Fruit fly (Drosophila melanogaster) whole organism, embryonic: ENCODE results near the gene KdelR.
A peak's percentile ranks its signal among the peaks of the same experiment; 100 is the strongest.

Experiments used
- ATbp ChIP-seq: fragments of 200-800 bp; sonication (Bioruptor generic); optimal IDR thresholded peaks from 2 replicates; lab custom pipeline; 2017; ENCODE audit warnings: missing biosample characterization, mild to moderate bottlenecking, missing genetic modification characterization, missing genetic modification reagents
- Antp ChIP-seq: fragments of 200-800 bp; sonication (Bioruptor generic); optimal IDR thresholded peaks from 3 replicates; lab custom pipeline; 2016; ENCODE audit warnings: missing biosample characterization, missing genetic modification characterization
- Atf3 ChIP-seq: fragments of 200-800 bp; sonication (Bioruptor generic); optimal IDR thresholded peaks from 3 replicates; lab custom pipeline; 2016; ENCODE audit warnings: missing biosample characterization, missing genetic modification characterization
- CG10366 ChIP-seq: fragments of 200-800 bp; sonication (Bioruptor generic); IDR thresholded peaks from 2 replicates; pipeline ENCODE4 v1.3.6; 2022; ENCODE audit warnings: missing biosample characterization, missing genetic modification characterization
- CG11398 ChIP-seq: fragments of 200-800 bp; sonication (Bioruptor generic); optimal IDR thresholded peaks from 2 replicates; lab custom pipeline; 2016; ENCODE audit warnings: missing biosample characterization, missing genetic modification characterization
- CG13123 ChIP-seq: fragments of 200-800 bp; sonication (Bioruptor generic); optimal IDR thresholded peaks from 2 replicates; lab custom pipeline; 2016; ENCODE audit warnings: missing biosample characterization, missing genetic modification characterization
- CG13894 ChIP-seq: fragments of 200-800 bp; sonication (Bioruptor generic); optimal IDR thresholded peaks from 3 replicates; lab custom pipeline; 2018; ENCODE audit warnings: missing biosample characterization, mild to moderate bottlenecking, missing genetic modification characterization, moderate library complexity
- CG14965 ChIP-seq: fragments of 200-800 bp; sonication (Bioruptor generic); optimal IDR thresholded peaks from 2 replicates; lab custom pipeline; 2016; ENCODE audit warnings: missing biosample characterization, missing genetic modification characterization, borderline replicate concordance
- CG17802 ChIP-seq: fragments of 200-800 bp; sonication (Bioruptor generic); optimal IDR thresholded peaks from 2 replicates; lab custom pipeline; 2018; ENCODE audit warnings: missing biosample characterization, mild to moderate bottlenecking, missing genetic modification characterization, moderate library complexity
- CG17912 ChIP-seq: fragments of 200-800 bp; sonication (Bioruptor generic); optimal IDR thresholded peaks from 2 replicates; lab custom pipeline; 2018; ENCODE audit warnings: missing biosample characterization, mild to moderate bottlenecking, missing genetic modification characterization
- CG33213 ChIP-seq: fragments of 200-800 bp; sonication (Bioruptor generic); optimal IDR thresholded peaks from 3 replicates; lab custom pipeline; 2016; ENCODE audit warnings: missing biosample characterization, missing genetic modification characterization
- CG3726 ChIP-seq: fragments of 200-800 bp; sonication (Bioruptor generic); IDR thresholded peaks from 3 replicates; pipeline ENCODE4, ENCODE4 v1.3.6; 2022; ENCODE audit warnings: missing biosample characterization, missing genetic modification characterization
- CG4854 ChIP-seq: fragments of 200-800 bp; sonication (Bioruptor generic); optimal IDR thresholded peaks from 2 replicates; lab custom pipeline; 2016; ENCODE audit warnings: missing biosample characterization, missing genetic modification characterization, inconsistent platforms
- CG6683 ChIP-seq: fragments of 200-800 bp; sonication (Bioruptor generic); optimal IDR thresholded peaks from 2 replicates; lab custom pipeline; 2017; ENCODE audit warnings: missing biosample characterization, mild to moderate bottlenecking, missing genetic modification characterization, missing genetic modification reagents
- CG7839 ChIP-seq: fragments of 200-800 bp; sonication (Bioruptor generic); optimal IDR thresholded peaks from 3 replicates; lab custom pipeline; 2018; ENCODE audit warnings: missing biosample characterization, mild to moderate bottlenecking, missing genetic modification characterization, moderate library complexity
- Camta ChIP-seq: fragments of 200-800 bp; sonication (Bioruptor generic); optimal IDR thresholded peaks from 2 replicates; lab custom pipeline; 2016; ENCODE audit warnings: missing biosample characterization, missing genetic modification characterization
- D19A ChIP-seq: fragments of 200-800 bp; optimal IDR thresholded peaks from 3 replicates; lab custom pipeline; 2019; ENCODE audit warnings: missing biosample characterization, mild to moderate bottlenecking, missing genetic modification characterization, moderate library complexity
- Dip2 ChIP-seq: fragments of 200-800 bp; sonication (Bioruptor generic); IDR thresholded peaks from 2 replicates; pipeline ENCODE4 v1.3.6; 2022; ENCODE audit warnings: missing biosample characterization, missing genetic modification characterization
- Dll ChIP-seq: fragments of 200-800 bp; sonication (Bioruptor generic); IDR thresholded peaks from 4 replicates; pipeline ENCODE4 v1.3.6; 2022; ENCODE audit warnings: missing biosample characterization, missing genetic modification characterization; ENCODE audit not compliant: partially characterized antibody
- E2f1 ChIP-seq: fragments of 200-800 bp; sonication (Bioruptor generic); IDR thresholded peaks from 2 replicates; pipeline ENCODE4 v1.3.6; 2022; ENCODE audit warnings: missing biosample characterization, missing genetic modification characterization
- Fer3 ChIP-seq: fragments of 200-800 bp; sonication (Bioruptor generic); optimal IDR thresholded peaks from 2 replicates; lab custom pipeline; 2018; ENCODE audit warnings: missing biosample characterization, mild to moderate bottlenecking, missing genetic modification characterization, moderate library complexity
- GATAe ChIP-seq: fragments of 200-800 bp; sonication (Bioruptor generic); conservative IDR thresholded peaks from 2 replicates; pipeline ENCODE4 v1.3.6; 2022; ENCODE audit warnings: missing biosample characterization, missing genetic modification characterization
- Med ChIP-seq: fragments of 200-800 bp; sonication (Bioruptor generic); peaks from one replicate; lab custom pipeline; 2016; ENCODE audit warnings: missing biosample characterization, missing genetic modification characterization, mild to moderate bottlenecking, inconsistent platforms, moderate library complexity
- NC2α ChIP-seq: fragments of 200-800 bp; sonication (Bioruptor generic); optimal IDR thresholded peaks from 2 replicates; lab custom pipeline; 2016; ENCODE audit warnings: missing biosample characterization, missing genetic modification characterization
- Nf-YA ChIP-seq: fragments of 200-800 bp; sonication (Bioruptor generic); IDR thresholded peaks from 2 replicates; pipeline ENCODE4 v1.3.6; 2022; ENCODE audit warnings: missing biosample characterization, missing genetic modification characterization
- Opbp ChIP-seq: fragments of 200-800 bp; sonication (Bioruptor generic); IDR thresholded peaks from 3 replicates; pipeline ENCODE4 v1.3.6; 2022; ENCODE audit warnings: missing biosample characterization, missing genetic modification characterization; ENCODE audit not compliant: partially characterized antibody
- Poxn ChIP-seq: fragments of 200-800 bp; sonication (Bioruptor generic); IDR thresholded peaks from 2 replicates; pipeline ENCODE4 v1.3.6; 2022; ENCODE audit warnings: missing biosample characterization, missing genetic modification characterization
- Scr ChIP-seq: fragments of 200-800 bp; sonication (Bioruptor generic); IDR thresholded peaks from 2 replicates; pipeline ENCODE4 v1.3.6; 2022; ENCODE audit warnings: missing biosample characterization, missing genetic modification characterization; ENCODE audit not compliant: partially characterized antibody
- Stat92E ChIP-seq, 3 experiments: fragments of >200 bp in 2 of 3; fragments of 200-800 bp in 1 of 3; sonication (Bioruptor generic) in 1 of 3; optimal IDR thresholded peaks; 2 replicates each; lab custom pipeline; 2017 to 2019; ENCODE audit warnings: missing biosample characterization in 3 of 3, missing genetic modification characterization in 3 of 3, mild to moderate bottlenecking in 1 of 3, moderate library complexity in 1 of 3
- ara ChIP-seq: fragments of 200-800 bp; sonication (Bioruptor generic); IDR thresholded peaks from 2 replicates; pipeline ENCODE4 v1.3.6; 2022; ENCODE audit warnings: missing biosample characterization, missing genetic modification characterization
- cwo ChIP-seq: fragments of 200-800 bp; sonication (Bioruptor generic); optimal IDR thresholded peaks from 3 replicates; lab custom pipeline; 2017; ENCODE audit warnings: missing biosample characterization, missing genetic modification characterization, mild to moderate bottlenecking, moderate library complexity, missing genetic modification reagents
- dimm ChIP-seq: fragments of 200-800 bp; sonication (Bioruptor generic); IDR thresholded peaks from 2 replicates; pipeline ENCODE4 v1.3.6; 2022; ENCODE audit warnings: missing biosample characterization, missing genetic modification characterization
- dmrt11E ChIP-seq: fragments of 200-800 bp; sonication (Bioruptor generic); optimal IDR thresholded peaks from 3 replicates; lab custom pipeline; 2018; ENCODE audit warnings: missing biosample characterization, mild to moderate bottlenecking, missing genetic modification characterization, moderate library complexity
- ewg ChIP-seq: fragments of 200-800 bp; sonication (Bioruptor generic); optimal IDR thresholded peaks from 3 replicates; lab custom pipeline; 2017; ENCODE audit warnings: mild to moderate bottlenecking, missing biosample characterization, missing genetic modification reagents, missing genetic modification characterization
- ftz-f1 ChIP-seq: fragments of 200-800 bp; sonication (Bioruptor generic); optimal IDR thresholded peaks from 2 replicates; lab custom pipeline; 2016; ENCODE audit warnings: missing biosample characterization, missing genetic modification characterization
- gfzf ChIP-seq: fragments of 200-800 bp; sonication (Bioruptor generic); optimal IDR thresholded peaks from 2 replicates; lab custom pipeline; 2016; ENCODE audit warnings: missing biosample characterization, mild to moderate bottlenecking, missing genetic modification characterization, moderate library complexity
- jigr1 ChIP-seq: fragments of 200-800 bp; sonication (Bioruptor generic); IDR thresholded peaks from 3 replicates; pipeline ENCODE4 v1.3.6; 2022; ENCODE audit warnings: missing biosample characterization, missing genetic modification characterization
- jumu ChIP-seq: fragments of 200-800 bp; sonication (Bioruptor generic); optimal IDR thresholded peaks from 3 replicates; lab custom pipeline; 2016; ENCODE audit warnings: missing biosample characterization, missing genetic modification characterization
- lilli ChIP-seq: fragments of 200-800 bp; sonication (Bioruptor generic); optimal IDR thresholded peaks from 3 replicates; lab custom pipeline; 2016; ENCODE audit warnings: missing biosample characterization, missing genetic modification characterization
- pan ChIP-seq, 4 experiments: fragments of >200 bp in 3 of 4; fragments of 200-800 bp in 1 of 4; sonication (Bioruptor generic) in 1 of 4; optimal IDR thresholded peaks in 3 of 4; IDR thresholded peaks in 1 of 4; 2 replicates each; pipeline versions ENCODE4 v1.3.6 to Lab custom; 2017 to 2022; ENCODE audit warnings: missing biosample characterization in 2 of 4, missing genetic modification characterization in 2 of 4, mixed read lengths in 1 of 4
- pb ChIP-seq: fragments of 200-800 bp; sonication (Bioruptor generic); optimal IDR thresholded peaks from 3 replicates; lab custom pipeline; 2016; ENCODE audit warnings: missing biosample characterization, missing genetic modification characterization
- pnt ChIP-seq: fragments of 200-800 bp; sonication (Bioruptor generic); optimal IDR thresholded peaks from 3 replicates; lab custom pipeline; 2016; ENCODE audit warnings: missing biosample characterization, missing genetic modification characterization
- ranshi ChIP-seq: fragments of 200-800 bp; sonication (Bioruptor generic); IDR thresholded peaks from 2 replicates; pipeline ENCODE4 v1.3.6; 2022; ENCODE audit warnings: missing biosample characterization, missing genetic modification characterization
- row ChIP-seq: fragments of 200-800 bp; sonication (Bioruptor generic); IDR thresholded peaks from 3 replicates; pipeline ENCODE4 v1.3.6; 2022; ENCODE audit warnings: missing biosample characterization, missing genetic modification characterization
- scrt ChIP-seq: fragments of 200-800 bp; sonication (Bioruptor generic); optimal IDR thresholded peaks from 2 replicates; lab custom pipeline; 2018; ENCODE audit warnings: missing biosample characterization, mild to moderate bottlenecking, missing genetic modification characterization, moderate library complexity
- sens ChIP-seq: fragments of 200-800 bp; sonication (Bioruptor generic); peaks from one replicate; lab custom pipeline; 2016; ENCODE audit warnings: missing biosample characterization, missing genetic modification characterization
- slbo ChIP-seq: fragments of 200-800 bp; sonication (Bioruptor generic); IDR thresholded peaks from 2 replicates; pipeline ENCODE4 v1.3.6; 2022; ENCODE audit warnings: missing biosample characterization, missing genetic modification characterization
- vnd ChIP-seq: fragments of 200-800 bp; sonication (Bioruptor generic); IDR thresholded peaks from 3 replicates; pipeline ENCODE4 v1.3.6; 2022; ENCODE audit warnings: missing biosample characterization, missing genetic modification characterization; ENCODE audit not compliant: partially characterized antibody
- zf30C ChIP-seq: fragments of 200-800 bp; sonication (Bioruptor generic); optimal IDR thresholded peaks from 3 replicates; lab custom pipeline; 2018; ENCODE audit warnings: missing biosample characterization, mild to moderate bottlenecking, missing genetic modification characterization

Gene KdelR

dm6 chr2L:10430802-10431476 lies 4.3 kb downstream of the KdelR start, which contains the start of the genes Bug22 and TfIIB (continued):
- TF ChIP-seq cwo (GFP tag; lab: Kevin White, UChicago), result no peak
- peak; percentile 15 for TF ChIP-seq gfzf (GFP tag; lab: Kevin White, UChicago)
- TF ChIP-seq CG17912 (GFP tag; lab: Kevin White, UChicago), result peak; percentile 32
- TF ChIP-seq pnt (GFP tag; lab: Kevin White, UChicago), result peak; percentile 43
- TF ChIP-seq Med (GFP tag; lab: Kevin White, UChicago), result peak; percentile 94
- 0 out of 2 replicates have a peak, but pooled peaks have one; percentile 64 for TF ChIP-seq ranshi (GFP tag; lab: Robert Waterston, UW)
- no peak for TF ChIP-seq Poxn (GFP tag; lab: Robert Waterston, UW)
- TF ChIP-seq dmrt11E (tag; lab: Kevin White, UChicago), result peak; percentile 59
- TF ChIP-seq Scr, result no peak
- peak; percentile 48 for TF ChIP-seq scrt
- TF ChIP-seq Fer3 (tag; lab: Kevin White, UChicago), result peak; percentile 70
- TF ChIP-seq ATbp, result no peak
- TF ChIP-seq NC2α (GFP tag; lab: Kevin White, UChicago), result no peak
- TF ChIP-seq zf30C (GFP tag; lab: Kevin White, UChicago), result no peak
- no peak for TF ChIP-seq CG7839
- TF ChIP-seq Camta (GFP tag; lab: Kevin White, UChicago), result peak; percentile 53
- peak; percentile 92 for TF ChIP-seq sens
- TF ChIP-seq ftz-f1 (GFP tag; lab: Kevin White, UChicago), result peak; percentile 58
- no peak for TF ChIP-seq Dip2 (GFP tag; lab: Robert Waterston, UW)
- TF ChIP-seq E2f1 (GFP tag; lab: Robert Waterston, UW), result 0 out of 2 replicates have a peak, but pooled peaks have one; percentile 12
- no peak for TF ChIP-seq pan (optimal IDR thresholded peaks at IDR 0.05; lab: Kevin White, UChicago)
- TF ChIP-seq pan (GFP tag; optimal IDR thresholded peaks at IDR 0.05 in 1 of 2, IDR thresholded peaks at IDR 0.05 in 1 of 2), result peak in 1 of 2 experiments; percentile 76
- peak; percentile 84 for TF ChIP-seq CG17802 (tag; lab: Kevin White, UChicago)
- no peak for TF ChIP-seq pb
- peak; percentile 49 for TF ChIP-seq ewg (GFP tag; lab: Kevin White, UChicago)
- TF ChIP-seq CG13894 (tag; lab: Kevin White, UChicago), result no peak
- peak; percentile 51 for TF ChIP-seq CG4854 (GFP tag; lab: Kevin White, UChicago)
- no peak for TF ChIP-seq vnd (GFP tag; lab: Robert Waterston, UW)
- peak; percentile 86 for TF ChIP-seq lilli (GFP tag; lab: Kevin White, UChicago)
- peak; percentile 86 for TF ChIP-seq slbo (GFP tag; lab: Robert Waterston, UW)
- TF ChIP-seq Opbp, result no peak
- peak; percentile 91 for TF ChIP-seq row (GFP tag; lab: Robert Waterston, UW)
- no peak for TF ChIP-seq dimm (GFP tag; lab: Robert Waterston, UW)
- TF ChIP-seq CG3726 (GFP tag; lab: Robert Waterston, UW), result no peak
- no peak for TF ChIP-seq Stat92E (GFP tag; optimal IDR thresholded peaks at IDR 0.05; lab: Kevin White, UChicago)
- TF ChIP-seq CG13123 (GFP tag; lab: Kevin White, UChicago), result peak; percentile 65
- no peak for TF ChIP-seq CG6683 (GFP tag; lab: Kevin White, UChicago)
- TF ChIP-seq CG33213 (GFP tag; lab: Kevin White, UChicago), result peak; percentile 35
- no peak for TF ChIP-seq CG14965
- peak; percentile 71 for TF ChIP-seq Antp (GFP tag; lab: Kevin White, UChicago)
- no peak for TF ChIP-seq CG11398 (GFP tag; lab: Kevin White, UChicago)
- TF ChIP-seq GATAe (GFP tag; lab: Robert Waterston, UW), result no peak
- no peak for TF ChIP-seq Nf-YA
- TF ChIP-seq CG10366 (GFP tag; lab: Robert Waterston, UW), result peak; percentile 74
- TF ChIP-seq jumu (GFP tag; lab: Kevin White, UChicago), result peak; percentile 61
- TF ChIP-seq D19A (tag; lab: Kevin White, UChicago), result no peak
- TF ChIP-seq Dll, result peak; percentile 55; the same call in 2 of the 4 replicates
- TF ChIP-seq Atf3 (GFP tag; lab: Kevin White, UChicago), result peak; percentile 47
- no peak for TF ChIP-seq jigr1 (GFP tag; lab: Robert Waterston, UW)
- peak; percentile 38; the same call in 1 of the 2 replicates for TF ChIP-seq ara (GFP tag; lab: Robert Waterston, UW)
